Fruit fly (Drosophila melanogaster): Measurements from ENCODE around the gene CG10026.

CG10026 gene

DNA sequence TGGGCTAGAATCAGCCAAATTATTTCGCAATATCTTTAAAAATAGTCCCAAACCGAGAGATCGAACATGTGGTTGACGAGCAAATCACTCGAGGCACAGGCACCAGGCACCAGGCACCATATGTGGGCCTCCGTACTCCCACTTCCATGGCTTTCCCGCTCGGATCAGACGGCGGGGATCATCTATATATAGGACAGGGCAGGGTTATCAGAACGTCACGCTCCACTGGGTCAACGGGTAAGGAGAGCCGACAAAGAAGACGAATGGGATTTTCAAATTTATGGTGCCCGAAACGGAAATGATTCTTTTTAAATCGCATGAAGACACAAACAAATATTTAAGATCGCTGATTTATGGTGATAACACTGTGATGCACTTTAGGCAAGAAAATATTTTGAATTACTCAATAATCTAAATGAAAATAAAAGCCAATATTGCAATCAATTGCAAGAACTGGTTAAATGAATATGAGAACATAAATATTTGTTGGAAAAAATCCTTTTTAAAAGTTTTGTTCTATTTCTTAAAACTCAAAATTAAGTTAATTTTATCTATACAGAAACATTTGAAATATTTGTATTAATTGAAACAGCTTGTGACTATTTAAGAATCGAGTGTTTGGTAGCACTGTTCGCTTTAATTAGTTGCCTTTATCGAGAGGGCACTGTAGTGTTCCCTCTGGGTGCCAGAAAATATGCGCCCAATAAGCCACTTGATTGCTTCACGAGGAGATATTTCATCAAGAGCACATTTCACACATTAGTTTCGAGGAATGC, 40.8 kb upstream of the CG10026 start:
- TF ChIP-seq dmrt99B (tag; optimal IDR thresholded peaks at IDR 0.05) (peak; percentile 18), CG18262 (tag; optimal IDR thresholded peaks at IDR 0.05) (peak; percentile 14), Sox102F (GFP tag; optimal IDR thresholded peaks at IDR 0.05) (peak; percentile 15), grau (tag; optimal IDR thresholded peaks at IDR 0.05) (peak; percentile 77), sens (GFP tag) (peak; percentile 56), phol (tag; optimal IDR thresholded peaks at IDR 0.05) (peak; percentile 14), Elba2 (GFP tag; optimal IDR thresholded peaks at IDR 0.05) (peak; percentile 2), CG8089 (GFP tag; optimal IDR thresholded peaks at IDR 0.05) (no peak), Trl (optimal IDR thresholded peaks at IDR 0.05) (no peak), Trl (GFP tag; optimal IDR thresholded peaks at IDR 0.05) (no peak), CHES-1-like (GFP tag; optimal IDR thresholded peaks at IDR 0.05) (no peak), CG12769 (tag; optimal IDR thresholded peaks at IDR 0.05) (peak; percentile 45), dan (GFP tag; IDR thresholded peaks at IDR 0.05) (no peak), CG17361 (GFP tag; IDR thresholded peaks at IDR 0.05) (0 out of 3 replicates have a peak, but pooled peaks have one; percentile 24), Med (GFP tag) (peak; percentile 0), twi (tag; optimal IDR thresholded peaks at IDR 0.05) (peak; percentile 16), Hr78 (GFP tag; optimal IDR thresholded peaks at IDR 0.05) (peak in 1 of 2 experiments; percentile 46), Blimp-1 (GFP tag; optimal IDR thresholded peaks at IDR 0.05) (peak; percentile 3), gem (tag; optimal IDR thresholded peaks at IDR 0.05) (peak; percentile 32), CG2678 (tag; optimal IDR thresholded peaks at IDR 0.05) (peak; percentile 9), Bdp1 (GFP tag; optimal IDR thresholded peaks at IDR 0.05) (no peak), CG2712 (tag; optimal IDR thresholded peaks at IDR 0.05) (peak; percentile 13)

DNA sequence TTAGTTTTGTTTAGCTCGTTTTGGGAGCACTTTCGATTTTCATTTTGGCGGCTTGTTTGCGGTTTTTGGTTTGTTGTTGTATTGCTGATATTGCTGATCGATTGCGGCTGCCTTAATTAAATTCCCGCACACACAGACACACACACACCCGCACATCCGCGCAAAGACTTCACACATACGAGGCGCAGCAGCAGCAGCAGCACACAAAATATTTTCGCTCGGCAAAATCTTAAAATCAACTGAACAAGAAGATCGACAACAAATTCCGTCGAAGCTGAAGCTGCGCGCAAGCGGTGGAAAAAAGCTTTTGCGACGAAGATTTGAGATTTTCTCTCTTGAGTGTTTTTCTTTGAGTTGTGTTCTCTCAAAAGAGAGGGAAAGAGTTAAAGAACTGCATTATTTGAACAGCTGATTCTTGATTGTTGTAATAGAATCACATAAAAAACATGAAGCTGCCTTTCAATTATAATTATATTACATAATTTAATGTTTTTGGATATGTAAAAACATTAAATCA, 39.8 kb upstream of the CG10026 start:
- no peak for TF ChIP-seq Spps (tag; optimal IDR thresholded peaks at IDR 0.05)
- peak; percentile 20; the same call in 1 of the 2 replicates for TF ChIP-seq CG13287 (GFP tag; IDR thresholded peaks at IDR 0.05; ENCODE audit: partially characterized antibody)
- 0 out of 3 replicates have a peak, but pooled peaks have one; percentile 19 for TF ChIP-seq CG2199 (GFP tag; IDR thresholded peaks at IDR 0.05)
- no peak for TF ChIP-seq ase (GFP tag; IDR thresholded peaks at IDR 0.05)
- no peak for TF ChIP-seq bcd (GFP tag; optimal IDR thresholded peaks at IDR 0.05)
- peak; percentile 34 for TF ChIP-seq cg (GFP tag; optimal IDR thresholded peaks at IDR 0.05)
- TF ChIP-seq CG9932 (GFP tag; IDR thresholded peaks at IDR 0.05) = no peak
- TF ChIP-seq cad (GFP tag; optimal IDR thresholded peaks at IDR 0.05) = no peak
- peak; percentile 19 to 34 for TF ChIP-seq Trl (optimal IDR thresholded peaks at IDR 0.05)
- TF ChIP-seq Trl (GFP tag; optimal IDR thresholded peaks at IDR 0.05) = no peak
- no peak for TF ChIP-seq h (optimal IDR thresholded peaks at IDR 0.05)
- no peak for TF ChIP-seq tup (GFP tag; optimal IDR thresholded peaks at IDR 0.05)
- no peak for TF ChIP-seq croc (GFP tag; conservative IDR thresholded peaks at IDR 0.05)
- TF ChIP-seq Sox100B (GFP tag; optimal IDR thresholded peaks at IDR 0.05) = no peak
- no peak for TF ChIP-seq Fer1 (GFP tag; optimal IDR thresholded peaks at IDR 0.05)
- TF ChIP-seq CkIIα-i1 (GFP tag; IDR thresholded peaks at IDR 0.05) = no peak
- no peak for TF ChIP-seq Stat92E (GFP tag; optimal IDR thresholded peaks at IDR 0.05)
- no peak for TF ChIP-seq Hr39 (optimal IDR thresholded peaks at IDR 0.05)
- no peak for TF ChIP-seq NFAT (GFP tag; IDR thresholded peaks at IDR 0.05)
- no peak for TF ChIP-seq PHDP (tag; optimal IDR thresholded peaks at IDR 0.05)
- TF ChIP-seq vfl (GFP tag; optimal IDR thresholded peaks at IDR 0.05) = no peak
- TF ChIP-seq CG32532 (GFP tag; IDR thresholded peaks at IDR 0.05) = no peak
- TF ChIP-seq sd (tag; optimal IDR thresholded peaks at IDR 0.05) = peak; percentile 61
- peak; percentile 4 for TF ChIP-seq CG10543 (GFP tag; optimal IDR thresholded peaks at IDR 0.05)
- no peak for TF ChIP-seq salm (tag; optimal IDR thresholded peaks at IDR 0.05)
- no peak for TF ChIP-seq bbx (GFP tag; IDR thresholded peaks at IDR 0.05; ENCODE audit: partially characterized antibody)
- TF ChIP-seq stwl (tag; optimal IDR thresholded peaks at IDR 0.05) = no peak
- no peak for TF ChIP-seq pho (GFP tag; optimal IDR thresholded peaks at IDR 0.05)
- TF ChIP-seq HLHmδ (GFP tag; optimal IDR thresholded peaks at IDR 0.05) = no peak
